Fruit fly (Drosophila melanogaster): ENCODE measurements around the gene CG10467.

DNA sequence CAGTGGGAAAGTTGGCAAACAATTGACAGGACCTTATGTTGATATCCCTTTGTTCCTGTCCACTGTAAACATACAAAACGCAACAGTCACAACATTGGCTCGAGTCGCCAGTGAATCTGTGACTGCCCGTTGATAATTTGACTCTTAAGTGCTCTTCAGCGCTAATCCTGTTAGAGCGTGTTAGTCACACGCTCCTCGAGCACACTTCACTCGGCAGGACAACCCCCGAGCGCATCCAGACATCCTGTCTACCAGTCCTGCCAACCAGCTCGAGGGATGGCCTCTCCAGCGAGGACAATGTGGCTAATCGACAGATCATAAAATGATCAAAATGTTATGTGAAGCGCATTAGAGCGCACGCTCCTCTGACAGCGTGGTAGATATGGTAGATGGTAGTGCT, 10.0 kb upstream of the CG10467 start:
- TF ChIP-seq CG8632 (GFP tag; optimal IDR thresholded peaks at IDR 0.05) (no peak), Sox14 (GFP tag; optimal IDR thresholded peaks at IDR 0.05) (no peak), CG8119 (GFP tag; IDR thresholded peaks at IDR 0.05) (no peak), Smox (GFP tag; optimal IDR thresholded peaks at IDR 0.05) (no peak), CG16779 (tag; optimal IDR thresholded peaks at IDR 0.05) (no peak), OdsH (GFP tag; optimal IDR thresholded peaks at IDR 0.05) (no peak), CG10669 (GFP tag; optimal IDR thresholded peaks at IDR 0.05) (no peak), Hr4 (GFP tag; optimal IDR thresholded peaks at IDR 0.05) (no peak), Gug (GFP tag; IDR thresholded peaks at IDR 0.05) (no peak), eg (GFP tag; IDR thresholded peaks at IDR 0.05) (no peak), CG3032 (tag; optimal IDR thresholded peaks at IDR 0.05) (no peak), vri (GFP tag; optimal IDR thresholded peaks at IDR 0.05) (no peak), achi (GFP tag; optimal IDR thresholded peaks at IDR 0.05) (no peak), net (GFP tag; optimal IDR thresholded peaks at IDR 0.05) (no peak)

Measured in whole organism, prepupa.